Fruit fly (Drosophila melanogaster): ENCODE results near the gene Cox10.

The Cox10 gene

DNA sequence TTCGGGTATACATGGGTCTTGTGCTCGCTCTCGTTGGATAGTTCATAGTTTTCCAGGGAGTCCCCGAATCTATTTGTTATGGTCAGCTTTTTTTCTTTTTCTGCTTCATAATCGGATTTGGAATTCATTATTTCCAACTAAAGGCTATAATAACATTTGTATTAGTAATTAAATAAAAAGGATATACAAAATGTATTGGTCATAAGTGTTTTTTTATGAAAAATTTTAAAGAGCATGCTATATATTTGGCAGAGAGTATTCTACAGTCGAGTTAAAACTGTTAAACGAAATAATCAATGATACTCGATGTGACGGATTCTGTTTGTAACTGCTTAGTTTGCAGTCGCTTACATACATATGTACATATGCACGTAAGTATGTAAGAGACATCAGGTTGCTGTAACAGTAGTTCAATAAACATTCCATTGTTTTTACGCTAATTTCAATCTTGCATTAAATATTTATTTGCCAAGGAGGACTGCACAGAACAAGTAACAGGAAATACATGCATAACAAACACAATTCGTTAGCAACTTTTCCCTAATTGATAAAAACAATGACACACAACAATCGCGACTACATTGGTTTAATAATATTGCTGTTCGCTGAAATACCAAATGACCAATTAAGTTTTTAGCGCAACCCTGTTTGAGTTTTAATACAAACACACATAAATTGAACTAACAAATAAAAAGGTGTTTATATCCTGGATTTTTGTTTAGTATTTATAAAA, 32.0 kb upstream of the Cox10 start:
- no peak for TF ChIP-seq CG12768 (GFP tag; optimal IDR thresholded peaks at IDR 0.05)
- TF ChIP-seq ovo (GFP tag; optimal IDR thresholded peaks at IDR 0.05): no peak
- TF ChIP-seq bab1 (GFP tag; optimal IDR thresholded peaks at IDR 0.05): no peak
- TF ChIP-seq CG7045 (GFP tag; optimal IDR thresholded peaks at IDR 0.05): no peak
- peak; percentile 30 for TF ChIP-seq tj (GFP tag; optimal IDR thresholded peaks at IDR 0.05)
- no peak for TF ChIP-seq Crg-1 (GFP tag; optimal IDR thresholded peaks at IDR 0.05)
- TF ChIP-seq CG7101 (tag; optimal IDR thresholded peaks at IDR 0.05): no peak
- TF ChIP-seq Clk (GFP tag; optimal IDR thresholded peaks at IDR 0.05): no peak
- no peak for TF ChIP-seq cnc (optimal IDR thresholded peaks at IDR 0.05)
- TF ChIP-seq CG1620 (GFP tag; optimal IDR thresholded peaks at IDR 0.05): no peak
- no peak for TF ChIP-seq toe (GFP tag; optimal IDR thresholded peaks at IDR 0.05)
- no peak for TF ChIP-seq CG33017 (tag; optimal IDR thresholded peaks at IDR 0.05)
- peak; percentile 93 for TF ChIP-seq kay (GFP tag; ENCODE audit: borderline replicate concordance)

DNA sequence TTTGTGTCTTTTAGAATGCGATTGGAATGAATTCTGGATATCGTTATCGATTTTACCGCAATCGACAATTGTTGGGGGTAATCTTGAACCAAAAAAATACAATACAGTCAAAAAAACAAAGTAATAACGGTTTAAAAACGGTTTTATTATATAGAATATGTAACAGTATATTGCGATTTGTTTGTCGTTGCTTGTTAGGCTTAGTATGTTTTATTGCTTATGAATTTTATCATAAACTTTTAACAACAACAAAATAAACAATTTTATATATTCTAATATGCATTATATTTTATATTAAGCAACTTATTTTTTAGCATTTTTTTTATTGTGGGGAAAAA, 31.5 kb upstream of the Cox10 start, which contains the start of gene CYLD:
CYLD (minus strand) TSS at position 38 of the 338 bp plus-strand sequence.
- TF ChIP-seq Clk (GFP tag; optimal IDR thresholded peaks at IDR 0.05): no peak
- no peak for TF ChIP-seq CG5204 (GFP tag; optimal IDR thresholded peaks at IDR 0.05)
- TF ChIP-seq kay (GFP tag; ENCODE audit: borderline replicate concordance): no peak
- TF ChIP-seq Crg-1 (GFP tag; optimal IDR thresholded peaks at IDR 0.05): peak; percentile 5
- peak; percentile 70 for TF ChIP-seq CG11617 (GFP tag; optimal IDR thresholded peaks at IDR 0.05)
- TF ChIP-seq toe (GFP tag; optimal IDR thresholded peaks at IDR 0.05): no peak
- TF ChIP-seq CG33017 (tag; optimal IDR thresholded peaks at IDR 0.05): peak; percentile 55
- TF ChIP-seq CG1620 (GFP tag; optimal IDR thresholded peaks at IDR 0.05): no peak
- no peak for TF ChIP-seq Hr96 (GFP tag; optimal IDR thresholded peaks at IDR 0.05)
- TF ChIP-seq CG7045 (GFP tag; optimal IDR thresholded peaks at IDR 0.05): peak; percentile 21
- TF ChIP-seq CG7101 (tag; optimal IDR thresholded peaks at IDR 0.05): peak; percentile 73
- peak; percentile 62 for TF ChIP-seq bab1 (GFP tag; optimal IDR thresholded peaks at IDR 0.05)
- no peak for TF ChIP-seq cic (GFP tag; optimal IDR thresholded peaks at IDR 0.05)
- TF ChIP-seq CG14711 (tag; optimal IDR thresholded peaks at IDR 0.05): peak; percentile 63
- TF ChIP-seq CG12768 (GFP tag; optimal IDR thresholded peaks at IDR 0.05): no peak
- no peak for TF ChIP-seq Mnt (GFP tag; optimal IDR thresholded peaks at IDR 0.05)
- TF ChIP-seq pad (GFP tag; optimal IDR thresholded peaks at IDR 0.05): no peak
- TF ChIP-seq cnc (optimal IDR thresholded peaks at IDR 0.05): no peak
- TF ChIP-seq tj (GFP tag; optimal IDR thresholded peaks at IDR 0.05): peak; percentile 2
- TF ChIP-seq ovo (GFP tag; optimal IDR thresholded peaks at IDR 0.05): no peak

DNA sequence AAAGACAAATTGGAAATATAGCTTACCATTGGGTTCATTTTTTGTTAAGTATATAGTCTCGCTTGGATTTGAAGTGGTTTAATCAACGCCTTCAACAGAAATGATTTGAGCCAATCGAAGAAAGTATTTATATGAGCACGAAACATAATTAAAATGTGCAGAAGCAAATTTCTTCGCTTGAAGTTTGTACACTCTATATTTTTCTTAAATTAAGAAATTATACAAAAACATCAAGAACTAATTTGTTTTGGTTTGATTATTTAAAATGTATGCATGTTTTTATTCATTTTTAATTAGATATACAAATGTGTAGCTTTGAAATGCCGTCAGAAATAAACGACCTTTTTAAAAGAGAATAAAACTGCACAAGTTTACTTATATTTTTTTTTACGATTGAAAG, 29.4 kb upstream of the Cox10 start, which contains the start of gene CG13138:
CG13138 (minus strand) TSS at position 101 of the 400 bp plus-strand sequence.
- TF ChIP-seq bab1 (GFP tag; optimal IDR thresholded peaks at IDR 0.05): no peak
- TF ChIP-seq CG5204 (GFP tag; optimal IDR thresholded peaks at IDR 0.05): no peak

DNA sequence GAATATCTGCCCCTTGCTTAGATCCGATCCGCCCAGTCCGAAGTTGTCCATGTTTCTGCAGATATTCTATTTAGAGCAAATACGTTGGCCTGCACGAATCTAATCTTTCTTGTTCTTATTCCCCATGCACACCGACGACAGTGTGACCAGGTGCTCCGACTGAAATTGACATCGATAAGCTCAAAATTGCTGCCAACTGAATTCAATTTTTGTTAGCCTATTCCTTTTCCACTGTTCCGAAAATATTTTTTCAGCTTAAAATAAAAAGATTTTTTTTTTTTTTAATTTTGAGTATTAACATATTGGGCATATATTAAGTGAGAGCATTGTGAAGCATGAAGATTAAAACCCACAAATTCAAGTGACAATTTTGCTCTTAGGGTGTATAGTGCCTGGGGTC, 27.5 kb upstream of the Cox10 start, which contains the start of gene nmd:
nmd (minus strand) TSS at position 162 of the 400 bp plus-strand sequence.
- TF ChIP-seq CG33017 (tag; optimal IDR thresholded peaks at IDR 0.05) (peak; percentile 12), kay (GFP tag; ENCODE audit: borderline replicate concordance) (peak; percentile 67), cic (GFP tag; optimal IDR thresholded peaks at IDR 0.05) (no peak), cnc (optimal IDR thresholded peaks at IDR 0.05) (no peak), bab1 (GFP tag; optimal IDR thresholded peaks at IDR 0.05) (peak; percentile 61), CG7101 (tag; optimal IDR thresholded peaks at IDR 0.05) (no peak), CG14711 (tag; optimal IDR thresholded peaks at IDR 0.05) (peak; percentile 28), Mnt (GFP tag; optimal IDR thresholded peaks at IDR 0.05) (peak; percentile 79)

DNA sequence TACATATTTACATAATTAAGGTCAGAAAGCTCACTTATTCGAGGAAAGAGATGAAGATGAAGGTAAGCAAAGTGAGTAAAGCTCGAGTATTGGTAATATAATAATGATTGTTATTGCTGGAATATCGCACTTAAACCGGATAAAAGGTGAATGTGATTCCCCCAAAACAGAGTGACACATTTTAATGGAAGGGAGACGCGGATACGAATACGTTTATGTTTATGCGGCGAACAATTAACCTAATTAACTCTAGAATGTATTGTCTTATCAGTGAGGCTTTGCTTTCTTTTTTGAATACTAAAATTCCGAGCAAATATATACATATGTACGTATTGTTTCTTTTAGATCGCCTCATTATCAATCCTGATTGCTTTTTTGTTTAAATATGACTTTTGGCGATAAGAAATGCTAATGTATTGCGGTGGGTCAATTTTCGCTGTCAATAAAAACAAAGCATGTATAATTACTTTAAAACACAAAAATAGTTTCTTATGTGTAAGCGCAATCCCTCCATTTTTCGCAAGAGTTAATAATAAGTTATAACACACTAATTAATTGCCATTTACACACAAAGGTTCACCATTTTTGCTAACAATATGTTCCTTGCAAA, 25.6 kb upstream of the Cox10 start:
- TF ChIP-seq kay (GFP tag; ENCODE audit: borderline replicate concordance): peak; percentile 64
- TF ChIP-seq Hr96 (GFP tag; optimal IDR thresholded peaks at IDR 0.05): no peak
- no peak for TF ChIP-seq ovo (GFP tag; optimal IDR thresholded peaks at IDR 0.05)
- no peak for TF ChIP-seq CG7101 (tag; optimal IDR thresholded peaks at IDR 0.05)

DNA sequence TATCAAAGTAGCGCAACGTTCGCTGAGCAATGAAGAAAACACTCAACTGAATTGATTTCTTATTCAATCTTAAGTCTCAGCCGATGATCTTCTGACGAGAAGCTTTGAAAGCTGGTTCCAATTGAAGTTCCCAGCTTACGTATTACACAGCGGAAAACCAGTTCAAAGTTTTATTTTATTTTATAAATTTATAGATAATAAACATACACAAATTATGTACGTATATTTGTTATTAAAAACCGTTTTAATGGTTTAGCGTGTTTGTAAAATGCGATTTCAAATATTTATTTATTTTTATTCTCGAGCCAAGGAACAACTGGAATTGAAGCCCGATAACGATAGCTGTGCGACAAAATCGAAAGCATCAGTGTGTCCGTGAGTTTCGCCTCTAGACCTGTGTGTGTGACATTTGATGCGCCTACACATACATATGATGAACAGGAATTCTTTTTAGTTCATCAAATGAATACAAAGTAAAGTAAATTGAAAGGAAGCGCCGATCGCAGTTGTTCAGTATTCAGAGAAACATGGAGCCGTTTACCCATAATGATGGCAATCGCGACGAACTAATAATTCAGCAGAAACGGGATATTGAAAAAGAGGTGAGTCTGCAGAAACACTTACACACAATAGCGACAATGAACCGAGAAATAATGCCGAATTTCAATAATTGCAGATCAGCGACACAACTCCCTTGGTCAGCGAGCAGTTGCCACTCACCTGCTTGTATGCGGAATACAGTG, 24.6 kb upstream of the Cox10 start, which contains the start of the genes CG5390 and CG4968:
CG5390 (minus strand) TSS at position 77 of the 743 bp plus-strand sequence.
CG4968 (plus strand) TSS at position 405 of the 743 bp plus-strand sequence.
- TF ChIP-seq ovo (GFP tag; optimal IDR thresholded peaks at IDR 0.05) (peak; percentile 51), Crg-1 (GFP tag; optimal IDR thresholded peaks at IDR 0.05) (peak; percentile 36), CG12768 (GFP tag; optimal IDR thresholded peaks at IDR 0.05) (peak; percentile 69), CG7101 (tag; optimal IDR thresholded peaks at IDR 0.05) (peak; percentile 81), Mnt (GFP tag; optimal IDR thresholded peaks at IDR 0.05) (peak; percentile 58), CG33017 (tag; optimal IDR thresholded peaks at IDR 0.05) (peak; percentile 61), pad (GFP tag; optimal IDR thresholded peaks at IDR 0.05) (peak; percentile 58), CG7045 (GFP tag; optimal IDR thresholded peaks at IDR 0.05) (peak; percentile 64), cnc (optimal IDR thresholded peaks at IDR 0.05) (no peak), Hr96 (GFP tag; optimal IDR thresholded peaks at IDR 0.05) (no peak), CG5204 (GFP tag; optimal IDR thresholded peaks at IDR 0.05) (no peak), toe (GFP tag; optimal IDR thresholded peaks at IDR 0.05) (no peak), bab1 (GFP tag; optimal IDR thresholded peaks at IDR 0.05) (peak; percentile 91), CG1620 (GFP tag; optimal IDR thresholded peaks at IDR 0.05) (peak; percentile 57), CG11617 (GFP tag; optimal IDR thresholded peaks at IDR 0.05) (peak; percentile 59), kay (GFP tag; ENCODE audit: borderline replicate concordance) (peak; percentile 96), tj (GFP tag; optimal IDR thresholded peaks at IDR 0.05) (peak; percentile 72), CG14711 (tag; optimal IDR thresholded peaks at IDR 0.05) (peak; percentile 77), Clk (GFP tag; optimal IDR thresholded peaks at IDR 0.05) (peak; percentile 23), cic (GFP tag; optimal IDR thresholded peaks at IDR 0.05) (peak; percentile 22)

Measured in whole organism, adult.